Fruit fly (Drosophila melanogaster) whole organism, wandering third instar larva: Measurements from ENCODE around the gene ckd.

ENCODE experiments used
- Abd-B ChIP-seq: fragments of >200 bp; optimal IDR thresholded peaks from 2 replicates; lab custom pipeline; 2017; ENCODE audit warnings: missing biosample characterization, missing genetic modification characterization
- CG32264 ChIP-seq: fragments of 200-800 bp; sonication (Bioruptor generic); optimal IDR thresholded peaks from 2 replicates; lab custom pipeline; 2016; ENCODE audit warnings: missing biosample characterization, missing genetic modification characterization
- CG9705 ChIP-seq: fragments of 200-800 bp; sonication (Bioruptor generic); optimal IDR thresholded peaks from 2 replicates; lab custom pipeline; 2018; ENCODE audit warnings: missing biosample characterization, mild to moderate bottlenecking, missing genetic modification characterization
- CrebA ChIP-seq: fragments of 200-800 bp; sonication (Bioruptor generic); optimal IDR thresholded peaks from 2 replicates; lab custom pipeline; 2016; ENCODE audit warnings: missing biosample characterization, mild to moderate bottlenecking, missing genetic modification characterization, borderline replicate concordance
- Dfd ChIP-seq: fragments of >200 bp; optimal IDR thresholded peaks from 2 replicates; lab custom pipeline; 2017; ENCODE audit warnings: missing biosample characterization, missing genetic modification characterization
- Dif ChIP-seq: fragments of 200-275, 200-300 bp; sonication (Bioruptor generic); optimal IDR thresholded peaks from 2 replicates; lab custom pipeline; 2018; ENCODE audit warnings: missing biosample characterization, missing genetic modification characterization; ENCODE audit not compliant: partially characterized antibody
- GATAd ChIP-seq: sonication (Bioruptor generic); optimal IDR thresholded peaks from 2 replicates; lab custom pipeline; 2016; ENCODE audit warnings: missing biosample characterization, missing genetic modification characterization
- HLH106 ChIP-seq: fragments of 200-800 bp; optimal IDR thresholded peaks from 3 replicates; lab custom pipeline; 2019; ENCODE audit warnings: missing biosample characterization, mild to moderate bottlenecking, missing genetic modification characterization, moderate library complexity
- Hnf4 ChIP-seq: fragments of 200-800 bp; sonication (Bioruptor generic); optimal IDR thresholded peaks from 2 replicates; lab custom pipeline; 2016; ENCODE audit warnings: missing biosample characterization, mild to moderate bottlenecking, missing genetic modification characterization
- Hr78 ChIP-seq: fragments of >200 bp; optimal IDR thresholded peaks from 2 replicates; lab custom pipeline; 2017; ENCODE audit warnings: missing biosample characterization, missing genetic modification characterization
- Hr83 ChIP-seq: fragments of 200-300 bp; sonication (Bioruptor generic); optimal IDR thresholded peaks from 2 replicates; lab custom pipeline; 2016; ENCODE audit warnings: missing biosample characterization, mild to moderate bottlenecking, missing genetic modification characterization, moderate library complexity; ENCODE audit not compliant: poor library complexity, severe bottlenecking
- Jra ChIP-seq: sonication (Bioruptor generic); optimal IDR thresholded peaks from 2 replicates; lab custom pipeline; 2016; ENCODE audit warnings: missing biosample characterization, missing genetic modification characterization
- Mio ChIP-seq: sonication (Bioruptor generic); optimal IDR thresholded peaks from 2 replicates; lab custom pipeline; 2016; ENCODE audit warnings: missing biosample characterization, missing genetic modification characterization
- Myc ChIP-seq: fragments of >200 bp; optimal IDR thresholded peaks from 2 replicates; lab custom pipeline; 2017
- N ChIP-seq: fragments of >200 bp; optimal IDR thresholded peaks from 2 replicates; lab custom pipeline; 2018; ENCODE audit warnings: missing biosample characterization, missing external identifiers, missing genetic modification characterization
- OdsH ChIP-seq: fragments of 200-800 bp; sonication (Bioruptor generic); optimal IDR thresholded peaks from 2 replicates; lab custom pipeline; 2016; ENCODE audit warnings: missing biosample characterization, mild to moderate bottlenecking, missing genetic modification characterization
- Rel ChIP-seq, 2 experiments: fragments of 200-800 bp; sonication (Bioruptor generic) in 1 of 2; optimal IDR thresholded peaks; 2 replicates in 1 of 2; 3 replicates in 1 of 2; lab custom pipeline; 2016 to 2019; ENCODE audit warnings: mild to moderate bottlenecking in 2 of 2, missing biosample characterization in 2 of 2, missing genetic modification characterization in 2 of 2, moderate library complexity in 1 of 2
- Sp1 ChIP-seq: fragments of 200-800 bp; sonication (Bioruptor generic); optimal IDR thresholded peaks from 3 replicates; lab custom pipeline; 2019; ENCODE audit warnings: missing biosample characterization, mild to moderate bottlenecking, missing genetic modification characterization, moderate library complexity
- Vsx2 ChIP-seq: fragments of 200-300, 225-300 bp; sonication (Bioruptor generic); optimal IDR thresholded peaks from 2 replicates; lab custom pipeline; 2018; ENCODE audit warnings: missing biosample characterization, missing genetic modification characterization; ENCODE audit not compliant: partially characterized antibody
- br ChIP-seq: fragments of 200-800 bp; sonication (Bioruptor generic); optimal IDR thresholded peaks from 2 replicates; lab custom pipeline; 2016; ENCODE audit warnings: missing biosample characterization, missing genetic modification characterization
- brk ChIP-seq: fragments of 200-800 bp; sonication (Bioruptor generic); optimal IDR thresholded peaks from 2 replicates; lab custom pipeline; 2016; ENCODE audit warnings: missing biosample characterization, mild to moderate bottlenecking, missing genetic modification characterization
- dl ChIP-seq, 2 experiments: fragments of 175-275, 200-275 bp in 1 of 2; fragments of 200-275 bp in 1 of 2; sonication (Bioruptor generic); optimal IDR thresholded peaks; lab custom pipeline; 2018; ENCODE audit warnings: mild to moderate bottlenecking in 2 of 2, missing biosample characterization in 2 of 2, missing genetic modification characterization in 2 of 2, moderate library complexity in 2 of 2; ENCODE audit not compliant: partially characterized antibody in 2 of 2, insufficient read depth in 1 of 2
- dmrt93B ChIP-seq: fragments of 200-800 bp; sonication (Bioruptor generic); optimal IDR thresholded peaks from 2 replicates; lab custom pipeline; 2018; ENCODE audit warnings: missing biosample characterization, mild to moderate bottlenecking, missing genetic modification characterization
- dsf ChIP-seq: sonication (Bioruptor generic); optimal IDR thresholded peaks from 2 replicates; lab custom pipeline; 2016; ENCODE audit warnings: missing biosample characterization, missing genetic modification characterization, borderline replicate concordance
- ey ChIP-seq: fragments of 200-800 bp; sonication (Bioruptor generic); optimal IDR thresholded peaks from 2 replicates; lab custom pipeline; 2016; ENCODE audit warnings: missing biosample characterization, missing genetic modification characterization
- foxo ChIP-seq, 2 experiments: fragments of 200-800 bp; sonication (Bioruptor generic); optimal IDR thresholded peaks; 2 replicates in 1 of 2; 3 replicates in 1 of 2; lab custom pipeline; 2016 to 2017; ENCODE audit warnings: missing biosample characterization in 2 of 2, missing genetic modification characterization in 2 of 2
- fru ChIP-seq: fragments of 200-800 bp; sonication (Bioruptor generic); optimal IDR thresholded peaks from 3 replicates; lab custom pipeline; 2016; ENCODE audit warnings: missing biosample characterization, mild to moderate bottlenecking, missing genetic modification characterization
- h ChIP-seq: fragments of 200-800 bp; sonication (Bioruptor generic); optimal IDR thresholded peaks from 3 replicates; lab custom pipeline; 2016; ENCODE audit warnings: missing biosample characterization, mild to moderate bottlenecking, missing genetic modification characterization
- jim ChIP-seq: fragments of 175-275, 200-325 bp; sonication (Bioruptor generic); optimal IDR thresholded peaks from 2 replicates; lab custom pipeline; 2016; ENCODE audit warnings: missing biosample characterization, mild to moderate bottlenecking, missing genetic modification characterization
- lola ChIP-seq: fragments of >200 bp; optimal IDR thresholded peaks from 2 replicates; lab custom pipeline; 2017; ENCODE audit warnings: missing biosample characterization, missing genetic modification characterization
- pan ChIP-seq: fragments of >200 bp; optimal IDR thresholded peaks from 2 replicates; lab custom pipeline; 2017
- psq ChIP-seq: fragments of 200-800 bp; sonication (Bioruptor generic); optimal IDR thresholded peaks from 3 replicates; lab custom pipeline; 2017; ENCODE audit warnings: missing biosample characterization, mild to moderate bottlenecking, missing genetic modification characterization, moderate library complexity
- rgr ChIP-seq: fragments of 200-800 bp; sonication (Bioruptor generic); optimal IDR thresholded peaks from 3 replicates; lab custom pipeline; 2016; ENCODE audit warnings: missing biosample characterization, mild to moderate bottlenecking, missing genetic modification characterization
- sage ChIP-seq: fragments of 200-800 bp; sonication (Bioruptor generic); optimal IDR thresholded peaks from 2 replicates; lab custom pipeline; 2016; ENCODE audit warnings: missing biosample characterization, mild to moderate bottlenecking, missing genetic modification characterization
- sv ChIP-seq: fragments of 200-800 bp; sonication (Bioruptor generic); optimal IDR thresholded peaks from 3 replicates; lab custom pipeline; 2016; ENCODE audit warnings: missing biosample characterization, missing genetic modification characterization
- tai ChIP-seq: sonication (Bioruptor generic); optimal IDR thresholded peaks from 2 replicates; lab custom pipeline; 2016; ENCODE audit warnings: missing biosample characterization, missing genetic modification characterization
- usp ChIP-seq: fragments of >200 bp; optimal IDR thresholded peaks from 2 replicates; lab custom pipeline; 2017; ENCODE audit warnings: missing biosample characterization, missing genetic modification characterization
- woc ChIP-seq: sonication (Bioruptor generic); optimal IDR thresholded peaks from 2 replicates; lab custom pipeline; 2016; ENCODE audit warnings: missing biosample characterization, mild to moderate bottlenecking, missing genetic modification characterization

Gene ckd

dm6 chr3L:3303534-3304459, 46.1 kb downstream of the ckd start, which contains the start of gene ZnT63C:
ZnT63C (plus strand) TSS chr3L:3303708.
- TF ChIP-seq Mio (GFP tag; lab: Kevin White, UChicago) (no peak), Dif (GFP tag; lab: Kevin White, UChicago) (peak; percentile 39), Hr83 (no peak), jim (GFP tag; lab: Kevin White, UChicago) (peak; percentile 39), N (GFP tag; lab: Kevin White, UChicago) (no peak), CG9705 (GFP tag; lab: Kevin White, UChicago) (no peak), psq (GFP tag; lab: Kevin White, UChicago) (no peak), brk (no peak), Dfd (GFP tag; lab: Kevin White, UChicago) (no peak), Myc (no peak), OdsH (GFP tag; lab: Kevin White, UChicago) (no peak), Vsx2 (GFP tag; lab: Kevin White, UChicago) (peak; percentile 25), fru (GFP tag; lab: Kevin White, UChicago) (no peak), GATAd (no peak), br (no peak), CG32264 (GFP tag; lab: Kevin White, UChicago) (no peak), Jra (GFP tag; lab: Kevin White, UChicago) (no peak), Rel (GFP tag; optimal IDR thresholded peaks at IDR 0.05; lab: Kevin White, UChicago) (no peak), Rel (tag; optimal IDR thresholded peaks at IDR 0.05; lab: Kevin White, UChicago) (peak; percentile 77), sv (no peak), sage (peak; percentile 27), rgr (no peak), dmrt93B (GFP tag; lab: Kevin White, UChicago) (no peak), h (GFP tag; lab: Kevin White, UChicago) (peak; percentile 39), HLH106 (tag; lab: Kevin White, UChicago) (peak; percentile 19), CrebA (GFP tag; lab: Kevin White, UChicago) (no peak), Sp1 (GFP tag; lab: Kevin White, UChicago) (peak; percentile 21), woc (GFP tag; lab: Kevin White, UChicago) (peak; percentile 23), Hr78 (no peak), Hnf4 (GFP tag; lab: Kevin White, UChicago) (peak; percentile 9), pan (no peak), ey (GFP tag; lab: Kevin White, UChicago) (no peak), Abd-B (no peak), tai (GFP tag; lab: Kevin White, UChicago) (no peak), lola (GFP tag; lab: Kevin White, UChicago) (no peak), dl (GFP tag; optimal IDR thresholded peaks at IDR 0.05; lab: Kevin White, UChicago; ENCODE audit: insufficient read depth in 1 of 2, partially characterized antibody in 2 of 2) (no peak), foxo (GFP tag; optimal IDR thresholded peaks at IDR 0.05; lab: Kevin White, UChicago) (no peak), usp (no peak), dsf (GFP tag; lab: Kevin White, UChicago) (no peak)
- TF ChIP-seq, all 38 proteins: peak for 10

dm6 chr3L:3304740-3305139, 47.1 kb downstream of the ckd start:
- no peak for TF ChIP-seq Rel (GFP tag; optimal IDR thresholded peaks at IDR 0.05; lab: Kevin White, UChicago)
- TF ChIP-seq Rel (tag; optimal IDR thresholded peaks at IDR 0.05; lab: Kevin White, UChicago) = peak; percentile 66
- TF ChIP-seq Hr78 = no peak
- TF ChIP-seq CrebA (GFP tag; lab: Kevin White, UChicago) = no peak
- TF ChIP-seq brk = no peak
- no peak for TF ChIP-seq lola (GFP tag; lab: Kevin White, UChicago)
- no peak for TF ChIP-seq rgr
- no peak for TF ChIP-seq N (GFP tag; lab: Kevin White, UChicago)
